Fruit fly (Drosophila melanogaster) whole organism, wandering third instar larva: Measurements from ENCODE around the gene CG3348.

Experiments
- Abd-B ChIP-seq: fragments of >200 bp; optimal IDR thresholded peaks from 2 replicates; lab custom pipeline; 2017; ENCODE audit warnings: missing biosample characterization, missing genetic modification characterization
- CG32264 ChIP-seq: fragments of 200-800 bp; sonication (Bioruptor generic); optimal IDR thresholded peaks from 2 replicates; lab custom pipeline; 2016; ENCODE audit warnings: missing biosample characterization, missing genetic modification characterization
- CG9705 ChIP-seq: fragments of 200-800 bp; sonication (Bioruptor generic); optimal IDR thresholded peaks from 2 replicates; lab custom pipeline; 2018; ENCODE audit warnings: missing biosample characterization, mild to moderate bottlenecking, missing genetic modification characterization
- CrebA ChIP-seq: fragments of 200-800 bp; sonication (Bioruptor generic); optimal IDR thresholded peaks from 2 replicates; lab custom pipeline; 2016; ENCODE audit warnings: missing biosample characterization, mild to moderate bottlenecking, missing genetic modification characterization, borderline replicate concordance
- Dfd ChIP-seq: fragments of >200 bp; optimal IDR thresholded peaks from 2 replicates; lab custom pipeline; 2017; ENCODE audit warnings: missing biosample characterization, missing genetic modification characterization
- Dif ChIP-seq: fragments of 200-275, 200-300 bp; sonication (Bioruptor generic); optimal IDR thresholded peaks from 2 replicates; lab custom pipeline; 2018; ENCODE audit warnings: missing biosample characterization, missing genetic modification characterization; ENCODE audit not compliant: partially characterized antibody
- GATAd ChIP-seq: sonication (Bioruptor generic); optimal IDR thresholded peaks from 2 replicates; lab custom pipeline; 2016; ENCODE audit warnings: missing biosample characterization, missing genetic modification characterization
- HLH106 ChIP-seq: fragments of 200-800 bp; optimal IDR thresholded peaks from 3 replicates; lab custom pipeline; 2019; ENCODE audit warnings: missing biosample characterization, mild to moderate bottlenecking, missing genetic modification characterization, moderate library complexity
- Hnf4 ChIP-seq: fragments of 200-800 bp; sonication (Bioruptor generic); optimal IDR thresholded peaks from 2 replicates; lab custom pipeline; 2016; ENCODE audit warnings: missing biosample characterization, mild to moderate bottlenecking, missing genetic modification characterization
- Hr78 ChIP-seq: fragments of >200 bp; optimal IDR thresholded peaks from 2 replicates; lab custom pipeline; 2017; ENCODE audit warnings: missing biosample characterization, missing genetic modification characterization
- Hr83 ChIP-seq: fragments of 200-300 bp; sonication (Bioruptor generic); optimal IDR thresholded peaks from 2 replicates; lab custom pipeline; 2016; ENCODE audit warnings: missing biosample characterization, mild to moderate bottlenecking, missing genetic modification characterization, moderate library complexity; ENCODE audit not compliant: poor library complexity, severe bottlenecking
- Jra ChIP-seq: sonication (Bioruptor generic); optimal IDR thresholded peaks from 2 replicates; lab custom pipeline; 2016; ENCODE audit warnings: missing biosample characterization, missing genetic modification characterization
- Mio ChIP-seq: sonication (Bioruptor generic); optimal IDR thresholded peaks from 2 replicates; lab custom pipeline; 2016; ENCODE audit warnings: missing biosample characterization, missing genetic modification characterization
- Myc ChIP-seq: fragments of >200 bp; optimal IDR thresholded peaks from 2 replicates; lab custom pipeline; 2017
- N ChIP-seq: fragments of >200 bp; optimal IDR thresholded peaks from 2 replicates; lab custom pipeline; 2018; ENCODE audit warnings: missing biosample characterization, missing external identifiers, missing genetic modification characterization
- OdsH ChIP-seq: fragments of 200-800 bp; sonication (Bioruptor generic); optimal IDR thresholded peaks from 2 replicates; lab custom pipeline; 2016; ENCODE audit warnings: missing biosample characterization, mild to moderate bottlenecking, missing genetic modification characterization
- Rel ChIP-seq, 2 experiments: fragments of 200-800 bp; sonication (Bioruptor generic) in 1 of 2; optimal IDR thresholded peaks; 2 replicates in 1 of 2; 3 replicates in 1 of 2; lab custom pipeline; 2016 to 2019; ENCODE audit warnings: mild to moderate bottlenecking in 2 of 2, missing biosample characterization in 2 of 2, missing genetic modification characterization in 2 of 2, moderate library complexity in 1 of 2
- Sp1 ChIP-seq: fragments of 200-800 bp; sonication (Bioruptor generic); optimal IDR thresholded peaks from 3 replicates; lab custom pipeline; 2019; ENCODE audit warnings: missing biosample characterization, mild to moderate bottlenecking, missing genetic modification characterization, moderate library complexity
- Vsx2 ChIP-seq: fragments of 200-300, 225-300 bp; sonication (Bioruptor generic); optimal IDR thresholded peaks from 2 replicates; lab custom pipeline; 2018; ENCODE audit warnings: missing biosample characterization, missing genetic modification characterization; ENCODE audit not compliant: partially characterized antibody
- br ChIP-seq: fragments of 200-800 bp; sonication (Bioruptor generic); optimal IDR thresholded peaks from 2 replicates; lab custom pipeline; 2016; ENCODE audit warnings: missing biosample characterization, missing genetic modification characterization
- brk ChIP-seq: fragments of 200-800 bp; sonication (Bioruptor generic); optimal IDR thresholded peaks from 2 replicates; lab custom pipeline; 2016; ENCODE audit warnings: missing biosample characterization, mild to moderate bottlenecking, missing genetic modification characterization
- dl ChIP-seq, 2 experiments: fragments of 175-275, 200-275 bp in 1 of 2; fragments of 200-275 bp in 1 of 2; sonication (Bioruptor generic); optimal IDR thresholded peaks; lab custom pipeline; 2018; ENCODE audit warnings: mild to moderate bottlenecking in 2 of 2, missing biosample characterization in 2 of 2, missing genetic modification characterization in 2 of 2, moderate library complexity in 2 of 2; ENCODE audit not compliant: partially characterized antibody in 2 of 2, insufficient read depth in 1 of 2
- dmrt93B ChIP-seq: fragments of 200-800 bp; sonication (Bioruptor generic); optimal IDR thresholded peaks from 2 replicates; lab custom pipeline; 2018; ENCODE audit warnings: missing biosample characterization, mild to moderate bottlenecking, missing genetic modification characterization
- dsf ChIP-seq: sonication (Bioruptor generic); optimal IDR thresholded peaks from 2 replicates; lab custom pipeline; 2016; ENCODE audit warnings: missing biosample characterization, missing genetic modification characterization, borderline replicate concordance
- ey ChIP-seq: fragments of 200-800 bp; sonication (Bioruptor generic); optimal IDR thresholded peaks from 2 replicates; lab custom pipeline; 2016; ENCODE audit warnings: missing biosample characterization, missing genetic modification characterization
- foxo ChIP-seq, 2 experiments: fragments of 200-800 bp; sonication (Bioruptor generic); optimal IDR thresholded peaks; 2 replicates in 1 of 2; 3 replicates in 1 of 2; lab custom pipeline; 2016 to 2017; ENCODE audit warnings: missing biosample characterization in 2 of 2, missing genetic modification characterization in 2 of 2
- fru ChIP-seq: fragments of 200-800 bp; sonication (Bioruptor generic); optimal IDR thresholded peaks from 3 replicates; lab custom pipeline; 2016; ENCODE audit warnings: missing biosample characterization, mild to moderate bottlenecking, missing genetic modification characterization
- h ChIP-seq: fragments of 200-800 bp; sonication (Bioruptor generic); optimal IDR thresholded peaks from 3 replicates; lab custom pipeline; 2016; ENCODE audit warnings: missing biosample characterization, mild to moderate bottlenecking, missing genetic modification characterization
- jim ChIP-seq: fragments of 175-275, 200-325 bp; sonication (Bioruptor generic); optimal IDR thresholded peaks from 2 replicates; lab custom pipeline; 2016; ENCODE audit warnings: missing biosample characterization, mild to moderate bottlenecking, missing genetic modification characterization
- lola ChIP-seq: fragments of >200 bp; optimal IDR thresholded peaks from 2 replicates; lab custom pipeline; 2017; ENCODE audit warnings: missing biosample characterization, missing genetic modification characterization
- pan ChIP-seq: fragments of >200 bp; optimal IDR thresholded peaks from 2 replicates; lab custom pipeline; 2017
- psq ChIP-seq: fragments of 200-800 bp; sonication (Bioruptor generic); optimal IDR thresholded peaks from 3 replicates; lab custom pipeline; 2017; ENCODE audit warnings: missing biosample characterization, mild to moderate bottlenecking, missing genetic modification characterization, moderate library complexity
- rgr ChIP-seq: fragments of 200-800 bp; sonication (Bioruptor generic); optimal IDR thresholded peaks from 3 replicates; lab custom pipeline; 2016; ENCODE audit warnings: missing biosample characterization, mild to moderate bottlenecking, missing genetic modification characterization
- sage ChIP-seq: fragments of 200-800 bp; sonication (Bioruptor generic); optimal IDR thresholded peaks from 2 replicates; lab custom pipeline; 2016; ENCODE audit warnings: missing biosample characterization, mild to moderate bottlenecking, missing genetic modification characterization
- sv ChIP-seq: fragments of 200-800 bp; sonication (Bioruptor generic); optimal IDR thresholded peaks from 3 replicates; lab custom pipeline; 2016; ENCODE audit warnings: missing biosample characterization, missing genetic modification characterization
- tai ChIP-seq: sonication (Bioruptor generic); optimal IDR thresholded peaks from 2 replicates; lab custom pipeline; 2016; ENCODE audit warnings: missing biosample characterization, missing genetic modification characterization
- usp ChIP-seq: fragments of >200 bp; optimal IDR thresholded peaks from 2 replicates; lab custom pipeline; 2017; ENCODE audit warnings: missing biosample characterization, missing genetic modification characterization
- woc ChIP-seq: sonication (Bioruptor generic); optimal IDR thresholded peaks from 2 replicates; lab custom pipeline; 2016; ENCODE audit warnings: missing biosample characterization, mild to moderate bottlenecking, missing genetic modification characterization

Gene CG3348

dm6 chr3R:27322225-27322624 is 30.2 kb upstream of the CG3348 start, which contains the start of gene CG3339:
Gene CG3339, minus strand, starts transcription at chr3R:27322325.
- TF ChIP-seq sage (GFP tag; lab: Kevin White, UChicago) (no peak), N (GFP tag; lab: Kevin White, UChicago) (no peak), dmrt93B (GFP tag; lab: Kevin White, UChicago) (no peak), CG32264 (no peak), foxo (GFP tag; optimal IDR thresholded peaks at IDR 0.05; lab: Kevin White, UChicago) (no peak), Hr83 (GFP tag; lab: Kevin White, UChicago) (no peak)

dm6 chr3R:27294113-27294512 is 2.1 kb upstream of the CG3348 start:
- no peak for TF ChIP-seq OdsH (GFP tag; lab: Kevin White, UChicago)
- no peak for TF ChIP-seq dmrt93B (GFP tag; lab: Kevin White, UChicago)
- TF ChIP-seq Abd-B, result no peak
- TF ChIP-seq woc, result no peak
- no peak for TF ChIP-seq h (GFP tag; lab: Kevin White, UChicago)
- no peak for TF ChIP-seq GATAd
- TF ChIP-seq CrebA (GFP tag; lab: Kevin White, UChicago), result no peak
- no peak for TF ChIP-seq Rel (GFP tag; optimal IDR thresholded peaks at IDR 0.05; lab: Kevin White, UChicago)
- TF ChIP-seq Rel (tag; optimal IDR thresholded peaks at IDR 0.05; lab: Kevin White, UChicago), result no peak
- TF ChIP-seq Vsx2 (GFP tag; lab: Kevin White, UChicago), result no peak
- no peak for TF ChIP-seq N (GFP tag; lab: Kevin White, UChicago)
- TF ChIP-seq dl (GFP tag; optimal IDR thresholded peaks at IDR 0.05; lab: Kevin White, UChicago; ENCODE audit: insufficient read depth in 1 of 2, partially characterized antibody in 2 of 2), result no peak
- TF ChIP-seq HLH106 (tag; lab: Kevin White, UChicago), result no peak
- no peak for TF ChIP-seq sv (GFP tag; lab: Kevin White, UChicago)
- TF ChIP-seq Sp1, result no peak
- no peak for TF ChIP-seq brk (GFP tag; lab: Kevin White, UChicago)
- TF ChIP-seq rgr, result no peak
- TF ChIP-seq, all 38 proteins: peak for 0

dm6 chr3R:27293065-27293464 is 1.1 kb upstream of the CG3348 start:
- TF ChIP-seq br (GFP tag; lab: Kevin White, UChicago) (no peak), Hr83 (GFP tag; lab: Kevin White, UChicago) (no peak), Dfd (GFP tag; lab: Kevin White, UChicago) (no peak), pan (lab: Kevin White, UChicago) (no peak), Abd-B (no peak), sv (GFP tag; lab: Kevin White, UChicago) (no peak), h (GFP tag; lab: Kevin White, UChicago) (no peak), dsf (GFP tag; lab: Kevin White, UChicago) (no peak), dl (GFP tag; optimal IDR thresholded peaks at IDR 0.05; lab: Kevin White, UChicago; ENCODE audit: insufficient read depth in 1 of 2, partially characterized antibody in 2 of 2) (no peak), CrebA (GFP tag; lab: Kevin White, UChicago) (no peak), Rel (GFP tag; optimal IDR thresholded peaks at IDR 0.05; lab: Kevin White, UChicago) (no peak), Rel (tag; optimal IDR thresholded peaks at IDR 0.05; lab: Kevin White, UChicago) (no peak), ey (GFP tag; lab: Kevin White, UChicago) (no peak)

dm6 chr3R:27289638-27290037 is 2.4 kb downstream of the CG3348 start:
- no peak for TF ChIP-seq CrebA (GFP tag; lab: Kevin White, UChicago)
- TF ChIP-seq brk (GFP tag; lab: Kevin White, UChicago), result no peak
- no peak for TF ChIP-seq Jra (GFP tag; lab: Kevin White, UChicago)
- TF ChIP-seq tai, result no peak
- TF ChIP-seq Abd-B, result no peak
- peak; percentile 8 for TF ChIP-seq br (GFP tag; lab: Kevin White, UChicago)
- peak; percentile 23 for TF ChIP-seq HLH106 (tag; lab: Kevin White, UChicago)
- no peak for TF ChIP-seq CG9705 (GFP tag; lab: Kevin White, UChicago)
- no peak for TF ChIP-seq sv (GFP tag; lab: Kevin White, UChicago)
- no peak for TF ChIP-seq pan (lab: Kevin White, UChicago)
- TF ChIP-seq CG32264, result no peak
- peak; percentile 34 for TF ChIP-seq rgr
- TF ChIP-seq Hnf4 (GFP tag; lab: Kevin White, UChicago), result peak; percentile 13
- TF ChIP-seq dl (GFP tag; optimal IDR thresholded peaks at IDR 0.05; lab: Kevin White, UChicago; ENCODE audit: insufficient read depth in 1 of 2, partially characterized antibody in 2 of 2), result no peak
- no peak for TF ChIP-seq Vsx2 (GFP tag; lab: Kevin White, UChicago)
- TF ChIP-seq Rel (GFP tag; optimal IDR thresholded peaks at IDR 0.05; lab: Kevin White, UChicago), result no peak
- no peak for TF ChIP-seq Rel (tag; optimal IDR thresholded peaks at IDR 0.05; lab: Kevin White, UChicago)
- peak; percentile 3 for TF ChIP-seq OdsH (GFP tag; lab: Kevin White, UChicago)
- no peak for TF ChIP-seq Hr83 (GFP tag; lab: Kevin White, UChicago)
- no peak for TF ChIP-seq jim (GFP tag; lab: Kevin White, UChicago)
- peak; percentile 43 for TF ChIP-seq fru
- TF ChIP-seq dsf (GFP tag; lab: Kevin White, UChicago), result no peak
- no peak for TF ChIP-seq dmrt93B (GFP tag; lab: Kevin White, UChicago)
- TF ChIP-seq woc, result no peak
- no peak for TF ChIP-seq psq (GFP tag; lab: Kevin White, UChicago)
- TF ChIP-seq Myc (lab: Kevin White, UChicago), result no peak
- TF ChIP-seq Mio, result no peak
- no peak for TF ChIP-seq Dif (GFP tag; lab: Kevin White, UChicago)
- TF ChIP-seq lola (GFP tag; lab: Kevin White, UChicago), result no peak
- TF ChIP-seq Hr78 (GFP tag; lab: Kevin White, UChicago), result no peak
- peak in 1 of 2 experiments; percentile 38 for TF ChIP-seq foxo (GFP tag; optimal IDR thresholded peaks at IDR 0.05; lab: Kevin White, UChicago)
- TF ChIP-seq usp (GFP tag; lab: Kevin White, UChicago), result no peak
- no peak for TF ChIP-seq Sp1
- no peak for TF ChIP-seq sage (GFP tag; lab: Kevin White, UChicago)
- TF ChIP-seq Dfd (GFP tag; lab: Kevin White, UChicago), result no peak
- TF ChIP-seq N (GFP tag; lab: Kevin White, UChicago), result no peak
